Worm (Caenorhabditis elegans) whole organism, L2 larva: ENCODE results near the gene T12D8.5.

Experiments
- ZK546.5 ChIP-seq: sonication (generic microtip); optimal IDR thresholded peaks from 2 replicates; lab custom pipeline; 2017; ENCODE audit warnings: missing biosample characterization, missing genetic modification characterization
- aly-2 ChIP-seq: fragments of 150-350 bp; optimal IDR thresholded peaks from 2 replicates; lab custom pipeline; 2014; ENCODE audit warnings: missing biosample characterization, missing genetic modification characterization
- ama-1 ChIP-seq: fragments of 150-350 bp; optimal IDR thresholded peaks from 2 replicates; lab custom pipeline; 2018; ENCODE audit warnings: inconsistent platforms
- ceh-82 ChIP-seq: fragments of 150-350 bp; optimal IDR thresholded peaks from 2 replicates; lab custom pipeline; 2014; ENCODE audit warnings: missing biosample characterization, missing genetic modification characterization
- dmd-4 ChIP-seq: sonication (generic microtip); optimal IDR thresholded peaks from 2 replicates; lab custom pipeline; 2017; ENCODE audit warnings: missing biosample characterization, missing genetic modification characterization
- lin-13 ChIP-seq: fragments of 150-350 bp; optimal IDR thresholded peaks from 2 replicates; lab custom pipeline; 2014; ENCODE audit warnings: missing biosample characterization, missing genetic modification reagents, missing genetic modification characterization
- lin-39 ChIP-seq: fragments of 150-350 bp; optimal IDR thresholded peaks from 2 replicates; lab custom pipeline; 2014; ENCODE audit warnings: missing biosample characterization, missing genetic modification reagents, missing genetic modification characterization
- nhr-10 ChIP-seq: sonication (generic microtip); optimal IDR thresholded peaks from 2 replicates; lab custom pipeline; 2017; ENCODE audit warnings: missing biosample characterization, missing genetic modification characterization
- nhr-129 ChIP-seq: fragments of 150-350 bp; optimal IDR thresholded peaks from 2 replicates; lab custom pipeline; 2014; ENCODE audit warnings: missing biosample characterization, missing genetic modification characterization
- nhr-237 ChIP-seq: fragments of 150-350 bp; optimal IDR thresholded peaks from 2 replicates; lab custom pipeline; 2014; ENCODE audit warnings: missing biosample characterization, missing genetic modification characterization

- no peak for TF ChIP-seq lin-13
- TF ChIP-seq ama-1 (lab: Kevin White, UChicago): no peak
- TF ChIP-seq lin-39 (tag; lab: Kevin White, UChicago): no peak
- no peak for TF ChIP-seq nhr-10
- no peak for TF ChIP-seq nhr-237 (tag; lab: Kevin White, UChicago)
- no peak for TF ChIP-seq ceh-82 (tag; lab: Kevin White, UChicago)
- TF ChIP-seq dmd-4 (tag; lab: Kevin White, UChicago): no peak
- TF ChIP-seq ZK546.5 (tag; lab: Kevin White, UChicago): no peak
- TF ChIP-seq aly-2 (tag; lab: Kevin White, UChicago): no peak
- TF ChIP-seq nhr-129 (tag; lab: Kevin White, UChicago): no peak
Observed at ce11 chrIII:13615530-13615929, 11.1 kb downstream of the T12D8.5 start.
